Fruit fly (Drosophila melanogaster) whole organism, wandering third instar larva: ENCODE data around the gene Rab3-GAP.

Source experiments
- Abd-B ChIP-seq: fragments of >200 bp; optimal IDR thresholded peaks from 2 replicates; lab custom pipeline; 2017; ENCODE audit warnings: missing biosample characterization, missing genetic modification characterization
- CG32264 ChIP-seq: fragments of 200-800 bp; sonication (Bioruptor generic); optimal IDR thresholded peaks from 2 replicates; lab custom pipeline; 2016; ENCODE audit warnings: missing biosample characterization, missing genetic modification characterization
- CG9705 ChIP-seq: fragments of 200-800 bp; sonication (Bioruptor generic); optimal IDR thresholded peaks from 2 replicates; lab custom pipeline; 2018; ENCODE audit warnings: missing biosample characterization, mild to moderate bottlenecking, missing genetic modification characterization
- CrebA ChIP-seq: fragments of 200-800 bp; sonication (Bioruptor generic); optimal IDR thresholded peaks from 2 replicates; lab custom pipeline; 2016; ENCODE audit warnings: missing biosample characterization, mild to moderate bottlenecking, missing genetic modification characterization, borderline replicate concordance
- Dfd ChIP-seq: fragments of >200 bp; optimal IDR thresholded peaks from 2 replicates; lab custom pipeline; 2017; ENCODE audit warnings: missing biosample characterization, missing genetic modification characterization
- Dif ChIP-seq: fragments of 200-275, 200-300 bp; sonication (Bioruptor generic); optimal IDR thresholded peaks from 2 replicates; lab custom pipeline; 2018; ENCODE audit warnings: missing biosample characterization, missing genetic modification characterization; ENCODE audit not compliant: partially characterized antibody
- GATAd ChIP-seq: sonication (Bioruptor generic); optimal IDR thresholded peaks from 2 replicates; lab custom pipeline; 2016; ENCODE audit warnings: missing biosample characterization, missing genetic modification characterization
- HLH106 ChIP-seq: fragments of 200-800 bp; optimal IDR thresholded peaks from 3 replicates; lab custom pipeline; 2019; ENCODE audit warnings: missing biosample characterization, mild to moderate bottlenecking, missing genetic modification characterization, moderate library complexity
- Hnf4 ChIP-seq: fragments of 200-800 bp; sonication (Bioruptor generic); optimal IDR thresholded peaks from 2 replicates; lab custom pipeline; 2016; ENCODE audit warnings: missing biosample characterization, mild to moderate bottlenecking, missing genetic modification characterization
- Hr83 ChIP-seq: fragments of 200-300 bp; sonication (Bioruptor generic); optimal IDR thresholded peaks from 2 replicates; lab custom pipeline; 2016; ENCODE audit warnings: missing biosample characterization, mild to moderate bottlenecking, missing genetic modification characterization, moderate library complexity; ENCODE audit not compliant: poor library complexity, severe bottlenecking
- Jra ChIP-seq: sonication (Bioruptor generic); optimal IDR thresholded peaks from 2 replicates; lab custom pipeline; 2016; ENCODE audit warnings: missing biosample characterization, missing genetic modification characterization
- Myc ChIP-seq: fragments of >200 bp; optimal IDR thresholded peaks from 2 replicates; lab custom pipeline; 2017
- N ChIP-seq: fragments of >200 bp; optimal IDR thresholded peaks from 2 replicates; lab custom pipeline; 2018; ENCODE audit warnings: missing biosample characterization, missing external identifiers, missing genetic modification characterization
- OdsH ChIP-seq: fragments of 200-800 bp; sonication (Bioruptor generic); optimal IDR thresholded peaks from 2 replicates; lab custom pipeline; 2016; ENCODE audit warnings: missing biosample characterization, mild to moderate bottlenecking, missing genetic modification characterization
- Rel ChIP-seq, 2 experiments: fragments of 200-800 bp; sonication (Bioruptor generic) in 1 of 2; optimal IDR thresholded peaks; 2 replicates in 1 of 2; 3 replicates in 1 of 2; lab custom pipeline; 2016 to 2019; ENCODE audit warnings: mild to moderate bottlenecking in 2 of 2, missing biosample characterization in 2 of 2, missing genetic modification characterization in 2 of 2, moderate library complexity in 1 of 2
- Sp1 ChIP-seq: fragments of 200-800 bp; sonication (Bioruptor generic); optimal IDR thresholded peaks from 3 replicates; lab custom pipeline; 2019; ENCODE audit warnings: missing biosample characterization, mild to moderate bottlenecking, missing genetic modification characterization, moderate library complexity
- Vsx2 ChIP-seq: fragments of 200-300, 225-300 bp; sonication (Bioruptor generic); optimal IDR thresholded peaks from 2 replicates; lab custom pipeline; 2018; ENCODE audit warnings: missing biosample characterization, missing genetic modification characterization; ENCODE audit not compliant: partially characterized antibody
- br ChIP-seq: fragments of 200-800 bp; sonication (Bioruptor generic); optimal IDR thresholded peaks from 2 replicates; lab custom pipeline; 2016; ENCODE audit warnings: missing biosample characterization, missing genetic modification characterization
- brk ChIP-seq: fragments of 200-800 bp; sonication (Bioruptor generic); optimal IDR thresholded peaks from 2 replicates; lab custom pipeline; 2016; ENCODE audit warnings: missing biosample characterization, mild to moderate bottlenecking, missing genetic modification characterization
- dl ChIP-seq, 2 experiments: fragments of 175-275, 200-275 bp in 1 of 2; fragments of 200-275 bp in 1 of 2; sonication (Bioruptor generic); optimal IDR thresholded peaks; lab custom pipeline; 2018; ENCODE audit warnings: mild to moderate bottlenecking in 2 of 2, missing biosample characterization in 2 of 2, missing genetic modification characterization in 2 of 2, moderate library complexity in 2 of 2; ENCODE audit not compliant: partially characterized antibody in 2 of 2, insufficient read depth in 1 of 2
- dmrt93B ChIP-seq: fragments of 200-800 bp; sonication (Bioruptor generic); optimal IDR thresholded peaks from 2 replicates; lab custom pipeline; 2018; ENCODE audit warnings: missing biosample characterization, mild to moderate bottlenecking, missing genetic modification characterization
- dsf ChIP-seq: sonication (Bioruptor generic); optimal IDR thresholded peaks from 2 replicates; lab custom pipeline; 2016; ENCODE audit warnings: missing biosample characterization, missing genetic modification characterization, borderline replicate concordance
- ey ChIP-seq: fragments of 200-800 bp; sonication (Bioruptor generic); optimal IDR thresholded peaks from 2 replicates; lab custom pipeline; 2016; ENCODE audit warnings: missing biosample characterization, missing genetic modification characterization
- foxo ChIP-seq, 2 experiments: fragments of 200-800 bp; sonication (Bioruptor generic); optimal IDR thresholded peaks; 2 replicates in 1 of 2; 3 replicates in 1 of 2; lab custom pipeline; 2016 to 2017; ENCODE audit warnings: missing biosample characterization in 2 of 2, missing genetic modification characterization in 2 of 2
- h ChIP-seq: fragments of 200-800 bp; sonication (Bioruptor generic); optimal IDR thresholded peaks from 3 replicates; lab custom pipeline; 2016; ENCODE audit warnings: missing biosample characterization, mild to moderate bottlenecking, missing genetic modification characterization
- lola ChIP-seq: fragments of >200 bp; optimal IDR thresholded peaks from 2 replicates; lab custom pipeline; 2017; ENCODE audit warnings: missing biosample characterization, missing genetic modification characterization
- pan ChIP-seq: fragments of >200 bp; optimal IDR thresholded peaks from 2 replicates; lab custom pipeline; 2017
- psq ChIP-seq: fragments of 200-800 bp; sonication (Bioruptor generic); optimal IDR thresholded peaks from 3 replicates; lab custom pipeline; 2017; ENCODE audit warnings: missing biosample characterization, mild to moderate bottlenecking, missing genetic modification characterization, moderate library complexity
- rgr ChIP-seq: fragments of 200-800 bp; sonication (Bioruptor generic); optimal IDR thresholded peaks from 3 replicates; lab custom pipeline; 2016; ENCODE audit warnings: missing biosample characterization, mild to moderate bottlenecking, missing genetic modification characterization
- sv ChIP-seq: fragments of 200-800 bp; sonication (Bioruptor generic); optimal IDR thresholded peaks from 3 replicates; lab custom pipeline; 2016; ENCODE audit warnings: missing biosample characterization, missing genetic modification characterization
- tai ChIP-seq: sonication (Bioruptor generic); optimal IDR thresholded peaks from 2 replicates; lab custom pipeline; 2016; ENCODE audit warnings: missing biosample characterization, missing genetic modification characterization
- usp ChIP-seq: fragments of >200 bp; optimal IDR thresholded peaks from 2 replicates; lab custom pipeline; 2017; ENCODE audit warnings: missing biosample characterization, missing genetic modification characterization
- woc ChIP-seq: sonication (Bioruptor generic); optimal IDR thresholded peaks from 2 replicates; lab custom pipeline; 2016; ENCODE audit warnings: missing biosample characterization, mild to moderate bottlenecking, missing genetic modification characterization

Rab3-GAP gene

dm6 chr2L:12029594-12030197, 33.3 kb downstream of the Rab3-GAP start (continued):
- TF ChIP-seq Dfd (GFP tag; lab: Kevin White, UChicago) (no peak), CG9705 (GFP tag; lab: Kevin White, UChicago) (no peak), usp (GFP tag; lab: Kevin White, UChicago) (no peak), h (GFP tag; lab: Kevin White, UChicago) (peak; percentile 67), HLH106 (tag; lab: Kevin White, UChicago) (no peak), br (GFP tag; lab: Kevin White, UChicago) (peak; percentile 51), OdsH (no peak), CG32264 (GFP tag; lab: Kevin White, UChicago) (no peak), Rel (GFP tag; optimal IDR thresholded peaks at IDR 0.05; lab: Kevin White, UChicago) (no peak), Rel (tag; optimal IDR thresholded peaks at IDR 0.05; lab: Kevin White, UChicago) (peak; percentile 15), Hnf4 (GFP tag; lab: Kevin White, UChicago) (no peak), rgr (GFP tag; lab: Kevin White, UChicago) (no peak), Abd-B (GFP tag; lab: Kevin White, UChicago) (no peak), lola (GFP tag; lab: Kevin White, UChicago) (no peak), CrebA (GFP tag; lab: Kevin White, UChicago) (no peak)

- no peak for TF ChIP-seq h (GFP tag; lab: Kevin White, UChicago)
- no peak for TF ChIP-seq woc (GFP tag; lab: Kevin White, UChicago)
- TF ChIP-seq, all 38 proteins: peak for 0
These were observed 34.2 kb downstream of the Rab3-GAP start for dm6 chr2L:12028808-12029207.

dm6 chr2L:12028102-12028501, 34.9 kb downstream of the Rab3-GAP start:
- TF ChIP-seq dsf (GFP tag; lab: Kevin White, UChicago): no peak
- no peak for TF ChIP-seq pan (lab: Kevin White, UChicago)
- no peak for TF ChIP-seq ey
- no peak for TF ChIP-seq CG32264 (GFP tag; lab: Kevin White, UChicago)
- no peak for TF ChIP-seq lola (GFP tag; lab: Kevin White, UChicago)
- TF ChIP-seq, all 38 proteins: peak for 0

DNA sequence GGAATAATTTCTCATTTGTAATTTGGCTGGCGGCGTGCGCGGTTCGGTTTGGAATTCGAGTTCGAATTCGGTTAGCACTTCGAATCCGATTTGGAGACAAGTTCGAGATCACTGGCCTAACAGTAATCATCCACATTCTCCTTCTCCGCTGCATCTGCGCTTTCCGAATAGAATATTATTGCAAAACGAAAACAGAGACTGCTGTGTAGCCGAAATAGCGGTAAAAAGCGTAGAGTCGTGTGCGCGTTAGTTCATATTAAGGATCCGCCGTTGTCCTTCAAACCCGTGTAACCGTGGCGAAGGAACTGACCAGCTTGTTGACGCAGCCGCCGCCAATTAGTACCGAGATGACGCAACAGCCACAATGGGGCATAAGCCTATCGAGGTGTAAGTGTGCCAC, 35.5 kb downstream of the Rab3-GAP start, which contains the start of gene dmGlut:
TSS of gene dmGlut (plus strand) at position 4 of the 400 bp plus-strand sequence.
- TF ChIP-seq usp (GFP tag; lab: Kevin White, UChicago) (no peak), Hnf4 (GFP tag; lab: Kevin White, UChicago) (no peak), dl (GFP tag; optimal IDR thresholded peaks at IDR 0.05; lab: Kevin White, UChicago; ENCODE audit: insufficient read depth in 1 of 2, partially characterized antibody in 2 of 2) (no peak), HLH106 (tag; lab: Kevin White, UChicago) (no peak), Hr83 (GFP tag; lab: Kevin White, UChicago) (no peak), Sp1 (no peak), rgr (GFP tag; lab: Kevin White, UChicago) (no peak), tai (GFP tag; lab: Kevin White, UChicago) (no peak), dmrt93B (no peak), foxo (GFP tag; optimal IDR thresholded peaks at IDR 0.05; lab: Kevin White, UChicago) (no peak), lola (GFP tag; lab: Kevin White, UChicago) (no peak), Myc (no peak), woc (GFP tag; lab: Kevin White, UChicago) (no peak), pan (lab: Kevin White, UChicago) (no peak), Jra (GFP tag; lab: Kevin White, UChicago) (no peak), CG32264 (GFP tag; lab: Kevin White, UChicago) (no peak), psq (GFP tag; lab: Kevin White, UChicago) (no peak)

DNA sequence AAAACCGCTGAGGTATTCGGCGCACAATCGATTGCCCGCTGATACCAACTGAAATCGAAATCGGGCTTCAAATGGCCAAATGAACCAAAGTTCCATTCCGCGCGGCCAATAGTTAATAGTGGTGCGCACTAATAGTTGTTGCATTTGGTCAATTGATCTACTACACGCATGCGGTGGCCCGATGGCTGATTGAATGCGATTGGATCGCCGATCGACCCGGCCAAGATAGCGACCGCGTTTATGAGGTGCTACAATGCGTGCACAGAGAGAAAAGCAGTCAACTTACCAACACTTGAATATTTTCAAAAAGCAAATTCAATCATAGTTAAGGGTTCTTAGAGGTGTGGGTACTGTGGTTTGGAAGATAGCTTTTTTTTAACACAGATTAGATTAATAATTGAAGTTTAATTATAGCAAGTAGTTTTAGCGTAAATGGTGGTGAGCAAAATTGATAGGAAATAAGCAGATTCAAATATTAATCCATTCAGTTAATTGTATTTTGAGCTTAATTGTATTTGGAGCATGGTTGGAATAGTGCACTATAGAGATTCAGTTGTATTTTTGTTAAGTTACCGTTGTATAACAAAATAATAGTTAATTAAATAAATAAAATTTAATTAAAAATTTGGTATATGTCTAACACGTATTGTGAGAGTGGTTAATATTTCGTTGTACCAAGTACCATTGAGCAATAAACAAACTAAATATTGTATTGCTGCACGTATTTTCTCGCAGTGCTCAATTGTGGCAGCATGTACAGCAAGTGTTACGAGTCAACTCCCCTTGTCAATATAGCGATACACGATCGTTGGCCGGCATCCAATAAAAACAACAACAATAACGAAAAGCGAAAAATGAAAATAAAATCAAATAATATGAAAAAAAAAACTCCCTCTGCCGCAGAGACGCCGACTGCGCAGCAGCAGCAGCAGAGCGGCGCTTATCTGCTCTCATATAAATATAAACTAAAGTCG, 36.2 kb downstream of the Rab3-GAP start:
- peak; percentile 68 for TF ChIP-seq ey
- TF ChIP-seq lola (GFP tag; lab: Kevin White, UChicago): no peak
- TF ChIP-seq usp (GFP tag; lab: Kevin White, UChicago): no peak
- TF ChIP-seq Jra (GFP tag; lab: Kevin White, UChicago): no peak
- TF ChIP-seq rgr (GFP tag; lab: Kevin White, UChicago): peak; percentile 70
- peak; percentile 41 for TF ChIP-seq brk (GFP tag; lab: Kevin White, UChicago)
- TF ChIP-seq tai (GFP tag; lab: Kevin White, UChicago): no peak
- peak; percentile 31 for TF ChIP-seq Vsx2 (GFP tag; lab: Kevin White, UChicago)
- no peak for TF ChIP-seq Rel (GFP tag; optimal IDR thresholded peaks at IDR 0.05; lab: Kevin White, UChicago)
- TF ChIP-seq Rel (tag; optimal IDR thresholded peaks at IDR 0.05; lab: Kevin White, UChicago): peak; percentile 29
- TF ChIP-seq OdsH: peak; percentile 59
- peak; percentile 2 for TF ChIP-seq woc (GFP tag; lab: Kevin White, UChicago)
- no peak for TF ChIP-seq pan (lab: Kevin White, UChicago)
- peak in 1 of 2 experiments; percentile 77 for TF ChIP-seq foxo (GFP tag; optimal IDR thresholded peaks at IDR 0.05; lab: Kevin White, UChicago)
- peak; percentile 61 for TF ChIP-seq br (GFP tag; lab: Kevin White, UChicago)
- no peak for TF ChIP-seq Hr83 (GFP tag; lab: Kevin White, UChicago)
- TF ChIP-seq sv (GFP tag; lab: Kevin White, UChicago): peak; percentile 3
- no peak for TF ChIP-seq GATAd (GFP tag; lab: Kevin White, UChicago)
- no peak for TF ChIP-seq Dfd (GFP tag; lab: Kevin White, UChicago)
- peak; percentile 35 for TF ChIP-seq CG9705 (GFP tag; lab: Kevin White, UChicago)
- TF ChIP-seq N (GFP tag; lab: Kevin White, UChicago): no peak
- TF ChIP-seq Abd-B (GFP tag; lab: Kevin White, UChicago): no peak
- TF ChIP-seq HLH106 (tag; lab: Kevin White, UChicago): peak; percentile 76
- TF ChIP-seq Dif (GFP tag; lab: Kevin White, UChicago): no peak
- peak; percentile 72 for TF ChIP-seq dmrt93B
